Worm (Caenorhabditis elegans) whole organism, young adult: ENCODE measurements around the gene srw-55.

Experiments used
- B0019.2 ChIP-seq: fragments of 200-800 bp; sonication (Bioruptor generic); conservative IDR thresholded peaks from 2 replicates; pipeline ENCODE4 v1.3.6; 2022; ENCODE audit warnings: missing genetic modification reagents, missing genetic modification characterization, missing compliant biosample characterization
- B0261.1 ChIP-seq: sonication (generic microtip); optimal IDR thresholded peaks from 2 replicates; lab custom pipeline; 2016; ENCODE audit warnings: mild to moderate bottlenecking, missing genetic modification characterization, moderate library complexity, missing compliant biosample characterization
- ama-1 ChIP-seq, 3 experiments: fragments of 150-350 bp in 1 of 3; sonication (generic microtip) in 2 of 3; optimal IDR thresholded peaks; 2 replicates each; lab custom pipeline; 2014 to 2018; ENCODE audit warnings: missing biosample characterization in 2 of 3, missing genetic modification characterization in 2 of 3, missing genetic modification reagents in 2 of 3
- aptf-2 ChIP-seq: fragments of 200-800 bp; sonication (Bioruptor generic); conservative IDR thresholded peaks from 2 replicates; pipeline ENCODE4 v1.3.6; 2022; ENCODE audit warnings: missing genetic modification reagents, missing genetic modification characterization, missing compliant biosample characterization
- ceh-79 ChIP-seq: sonication (generic microtip); optimal IDR thresholded peaks from 2 replicates; lab custom pipeline; 2017; ENCODE audit warnings: mild to moderate bottlenecking, missing genetic modification characterization, missing compliant biosample characterization
- nfya-1 ChIP-seq: sonication (generic microtip); optimal IDR thresholded peaks from 2 replicates; lab custom pipeline; 2017; ENCODE audit warnings: antibody characterized with exemption, missing compliant biosample characterization, missing genetic modification characterization, borderline replicate concordance; ENCODE audit not compliant: insufficient read depth
- xnd-1 ChIP-seq: sonication (generic microtip); optimal IDR thresholded peaks from 2 replicates; lab custom pipeline; 2016; ENCODE audit warnings: missing genotype, missing genetic modification reagents, missing genetic modification characterization, missing compliant biosample characterization

DNA sequence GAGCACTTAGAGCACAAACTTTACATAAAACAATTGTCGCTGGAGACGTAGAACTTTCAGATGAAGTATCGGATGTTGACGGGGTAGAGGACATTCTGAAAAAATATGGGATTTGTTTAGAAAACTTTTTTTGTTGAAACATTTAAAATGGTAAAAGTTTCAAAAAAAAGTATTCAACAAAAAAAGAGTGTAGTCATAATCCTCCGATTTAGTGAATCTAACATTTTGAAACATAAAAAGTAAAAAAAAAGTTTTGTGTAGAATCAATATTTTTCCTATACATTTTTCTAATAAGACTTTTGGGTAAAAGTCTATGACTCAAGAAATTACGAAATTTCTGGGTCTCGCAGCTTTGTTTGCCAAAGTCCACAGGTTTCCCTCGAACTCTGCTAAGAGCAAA, 43.5 kb downstream of the srw-55 start, which contains the start of gene nhr-213:
- TF ChIP-seq nfya-1 (tag; lab: Kevin White, UChicago): no peak
- no peak for TF ChIP-seq ceh-79 (tag; lab: Kevin White, UChicago)
- no peak for TF ChIP-seq ama-1 (optimal IDR thresholded peaks at IDR 0.05; lab: Kevin White, UChicago)
- no peak for TF ChIP-seq ama-1 (GFP tag; optimal IDR thresholded peaks at IDR 0.05; lab: Kevin White, UChicago)
- no peak for TF ChIP-seq B0261.1 (tag; lab: Kevin White, UChicago)
- no peak for TF ChIP-seq B0019.2 (GFP tag; lab: Robert Waterston, UW)
- no peak for TF ChIP-seq aptf-2 (GFP tag; lab: Robert Waterston, UW)
- no peak for TF ChIP-seq xnd-1 (tag; lab: Kevin White, UChicago)
